Worm (Caenorhabditis elegans) whole organism, young adult: ENCODE measurements around the gene F26G1.5.

Experiments used
- F37B4.10 ChIP-seq: fragments of 200-800 bp; sonication (Bioruptor generic); IDR thresholded peaks from 2 replicates; pipeline ENCODE4 v1.3.6; 2022; ENCODE audit warnings: missing genetic modification characterization, missing compliant biosample characterization
- F49E8.2 ChIP-seq: sonication (generic microtip); optimal IDR thresholded peaks from 3 replicates; lab custom pipeline; 2017; ENCODE audit warnings: missing genetic modification characterization, mild to moderate bottlenecking, missing compliant biosample characterization, antibody characterized with exemption, moderate library complexity; ENCODE audit not compliant: insufficient read depth
- K11D2.4 ChIP-seq: fragments of 200-800 bp; sonication (Bioruptor generic); IDR thresholded peaks from 2 replicates; pipeline ENCODE4 v1.3.6; 2022; ENCODE audit warnings: missing genetic modification reagents, missing genetic modification characterization, missing compliant biosample characterization
- aptf-2 ChIP-seq: fragments of 200-800 bp; sonication (Bioruptor generic); conservative IDR thresholded peaks from 2 replicates; pipeline ENCODE4 v1.3.6; 2022; ENCODE audit warnings: missing genetic modification reagents, missing genetic modification characterization, missing compliant biosample characterization
- dox-1 ChIP-seq: fragments of 200-800 bp; sonication (Bioruptor generic); IDR thresholded peaks from 2 replicates; pipeline ENCODE4 v1.3.6; 2022; ENCODE audit warnings: missing genetic modification reagents, missing genetic modification characterization, missing compliant biosample characterization
- ztf-18 ChIP-seq: sonication (generic microtip); optimal IDR thresholded peaks from 2 replicates; lab custom pipeline; 2016; ENCODE audit warnings: missing genotype, mild to moderate bottlenecking, missing genetic modification characterization, missing compliant biosample characterization

ce11 chrII:4818780-4819179 is 47.6 kb upstream of the F26G1.5 start:
- TF ChIP-seq F37B4.10, result no peak
- no peak for TF ChIP-seq aptf-2 (GFP tag; lab: Robert Waterston, UW)
- no peak for TF ChIP-seq K11D2.4 (GFP tag; lab: Robert Waterston, UW)
- TF ChIP-seq ztf-18 (tag; lab: Kevin White, UChicago), result no peak
- no peak for TF ChIP-seq dox-1 (GFP tag; lab: Robert Waterston, UW)
- TF ChIP-seq F49E8.2 (tag; lab: Kevin White, UChicago), result no peak
